Worm (Caenorhabditis elegans) whole organism, L3 larva: ENCODE results near the gene pdk-1.

Source experiments
- R02D3.7 ChIP-seq: fragments of 150-350 bp; optimal IDR thresholded peaks from 2 replicates; lab custom pipeline; 2014; ENCODE audit warnings: missing biosample characterization, missing genetic modification characterization
- ZK546.5 ChIP-seq: sonication (generic microtip); optimal IDR thresholded peaks from 2 replicates; lab custom pipeline; 2017; ENCODE audit warnings: missing biosample characterization, missing genetic modification characterization
- aly-2 ChIP-seq: fragments of 150-350 bp; optimal IDR thresholded peaks from 2 replicates; lab custom pipeline; 2014; ENCODE audit warnings: missing biosample characterization, missing genetic modification characterization
- ama-1 ChIP-seq: fragments of 150-350 bp; optimal IDR thresholded peaks from 2 replicates; lab custom pipeline; 2018
- ceh-16 ChIP-seq: sonication (generic microtip); optimal IDR thresholded peaks from 2 replicates; lab custom pipeline; 2017; ENCODE audit warnings: missing biosample characterization, missing genetic modification characterization
- ceh-28 ChIP-seq: fragments of 150-350 bp; optimal IDR thresholded peaks from 2 replicates; lab custom pipeline; 2014; ENCODE audit warnings: missing biosample characterization, missing genetic modification reagents, missing genetic modification characterization
- ceh-82 ChIP-seq: fragments of 150-350 bp; optimal IDR thresholded peaks from 2 replicates; lab custom pipeline; 2014; ENCODE audit warnings: missing biosample characterization, missing genetic modification characterization
- ceh-9 ChIP-seq: sonication (generic microtip); optimal IDR thresholded peaks from 2 replicates; lab custom pipeline; 2018; ENCODE audit warnings: missing biosample characterization, missing genetic modification characterization
- daf-12 ChIP-seq: fragments of 150-350 bp; optimal IDR thresholded peaks from 2 replicates; lab custom pipeline; 2014; ENCODE audit warnings: missing biosample characterization, missing genetic modification reagents, missing genetic modification characterization
- egl-27 ChIP-seq: sonication (generic microtip); optimal IDR thresholded peaks from 4 replicates; lab custom pipeline; 2017; ENCODE audit warnings: missing biosample characterization, missing genetic modification reagents, missing genetic modification characterization
- egl-5 ChIP-seq: fragments of 150-350 bp; optimal IDR thresholded peaks from 2 replicates; lab custom pipeline; 2017; ENCODE audit warnings: missing biosample characterization, missing genetic modification reagents, missing genetic modification characterization, inconsistent platforms
- elt-1 ChIP-seq: fragments of 150-350 bp; optimal IDR thresholded peaks from 2 replicates; lab custom pipeline; 2014; ENCODE audit warnings: missing biosample characterization, missing genetic modification characterization
- elt-2 ChIP-seq: sonication (generic microtip); optimal IDR thresholded peaks from 2 replicates; lab custom pipeline; 2016; ENCODE audit warnings: missing genetic modification reagents, mild to moderate bottlenecking, missing genetic modification characterization, missing compliant biosample characterization
- elt-3 ChIP-seq, 3 experiments: fragments of 150-350 bp in 1 of 3; sonication (generic microtip) in 2 of 3; optimal IDR thresholded peaks; 2 replicates in 2 of 3; 4 replicates in 1 of 3; lab custom pipeline; 2014 to 2017; ENCODE audit warnings: missing biosample characterization in 3 of 3, missing genetic modification characterization in 3 of 3
- eor-1 ChIP-seq, 2 experiments: fragments of 150-350 bp; optimal IDR thresholded peaks; 2 replicates each; lab custom pipeline; 2014 to 2018; ENCODE audit warnings: missing biosample characterization in 2 of 2, missing genetic modification characterization in 2 of 2
- fkh-10 ChIP-seq: sonication (generic microtip); optimal IDR thresholded peaks from 2 replicates; lab custom pipeline; 2017; ENCODE audit warnings: missing biosample characterization, missing genetic modification reagents, missing genetic modification characterization
- fkh-2 ChIP-seq: fragments of 150-350 bp; optimal IDR thresholded peaks from 2 replicates; lab custom pipeline; 2014; ENCODE audit warnings: missing biosample characterization, missing genetic modification reagents, missing genetic modification characterization
- fos-1 ChIP-seq: fragments of 150-350 bp; optimal IDR thresholded peaks from 2 replicates; lab custom pipeline; 2014; ENCODE audit warnings: missing biosample characterization, missing genetic modification characterization
- hmg-11 ChIP-seq: sonication (generic microtip); optimal IDR thresholded peaks from 2 replicates; lab custom pipeline; 2016; ENCODE audit warnings: missing genetic modification characterization, missing compliant biosample characterization
- jun-1 ChIP-seq: fragments of 150-350 bp; optimal IDR thresholded peaks from 2 replicates; lab custom pipeline; 2014; ENCODE audit warnings: missing biosample characterization, missing genetic modification reagents, missing genetic modification characterization
- lin-15B ChIP-seq: fragments of 150-350 bp; optimal IDR thresholded peaks from 2 replicates; lab custom pipeline; 2014; ENCODE audit warnings: missing biosample characterization, missing genetic modification characterization
- lin-39 ChIP-seq: fragments of 150-350 bp; optimal IDR thresholded peaks from 2 replicates; lab custom pipeline; 2018; ENCODE audit warnings: missing biosample characterization, missing genetic modification reagents, missing genetic modification characterization
- lsy-12 ChIP-seq: sonication (generic microtip); optimal IDR thresholded peaks from 2 replicates; lab custom pipeline; 2016; ENCODE audit warnings: mild to moderate bottlenecking, missing genetic modification characterization, missing compliant biosample characterization
- mdl-1 ChIP-seq: fragments of 150-350 bp; optimal IDR thresholded peaks from 2 replicates; lab custom pipeline; 2014; ENCODE audit warnings: missing biosample characterization, missing genetic modification characterization
- mml-1 ChIP-seq: fragments of 150-350 bp; sonication (generic microtip); optimal IDR thresholded peaks from 3 replicates; lab custom pipeline; 2014; ENCODE audit warnings: missing biosample characterization, missing genetic modification characterization
- nfya-1 ChIP-seq: sonication (generic microtip); optimal IDR thresholded peaks from 2 replicates; lab custom pipeline; 2017; ENCODE audit warnings: missing genetic modification characterization, mild to moderate bottlenecking, missing compliant biosample characterization, antibody characterized with exemption, moderate library complexity; ENCODE audit not compliant: insufficient read depth
- nhr-11 ChIP-seq: fragments of 150-350 bp; optimal IDR thresholded peaks from 2 replicates; lab custom pipeline; 2014; ENCODE audit warnings: missing biosample characterization, missing genetic modification characterization
- nhr-12 ChIP-seq: fragments of 150-350 bp; optimal IDR thresholded peaks from 2 replicates; lab custom pipeline; 2014; ENCODE audit warnings: missing biosample characterization, missing genetic modification characterization
- nhr-23 ChIP-seq: fragments of 150-350 bp; optimal IDR thresholded peaks from 2 replicates; lab custom pipeline; 2014; ENCODE audit warnings: missing biosample characterization, missing genetic modification reagents, missing genetic modification characterization
- nhr-237 ChIP-seq: fragments of 150-350 bp; optimal IDR thresholded peaks from 2 replicates; lab custom pipeline; 2014; ENCODE audit warnings: missing biosample characterization, missing genetic modification characterization
- nhr-25 ChIP-seq: sonication (generic microtip); optimal IDR thresholded peaks from 2 replicates; lab custom pipeline; 2017; ENCODE audit warnings: missing biosample characterization, missing genetic modification characterization
- nhr-28 ChIP-seq: fragments of 150-350 bp; optimal IDR thresholded peaks from 2 replicates; lab custom pipeline; 2014; ENCODE audit warnings: missing biosample characterization, missing genetic modification characterization
- nhr-43 ChIP-seq: sonication (generic microtip); optimal IDR thresholded peaks from 2 replicates; lab custom pipeline; 2016; ENCODE audit warnings: mild to moderate bottlenecking, missing genetic modification characterization, missing compliant biosample characterization; ENCODE audit not compliant: poor library complexity, severe bottlenecking
- nhr-67 ChIP-seq: fragments of 150-350 bp; optimal IDR thresholded peaks from 2 replicates; lab custom pipeline; 2014; ENCODE audit warnings: missing biosample characterization, missing genetic modification characterization
- nhr-76 ChIP-seq: fragments of 150-350 bp; sonication (generic microtip); optimal IDR thresholded peaks from 5 replicates; lab custom pipeline; 2014; ENCODE audit warnings: missing biosample characterization, missing genetic modification characterization
- nhr-77 ChIP-seq: fragments of 150-350 bp; optimal IDR thresholded peaks from 2 replicates; lab custom pipeline; 2014; ENCODE audit warnings: missing biosample characterization, missing genetic modification characterization
- pha-4 ChIP-seq: fragments of 150-350 bp; optimal IDR thresholded peaks from 2 replicates; lab custom pipeline; 2014; ENCODE audit warnings: missing biosample characterization, missing genetic modification reagents, missing genetic modification characterization
- pqm-1 ChIP-seq: fragments of 150-350 bp; optimal IDR thresholded peaks from 2 replicates; lab custom pipeline; 2017; ENCODE audit warnings: missing biosample characterization, missing genetic modification characterization, inconsistent platforms
- sea-2 ChIP-seq: fragments of 150-350 bp; sonication (generic microtip); optimal IDR thresholded peaks from 4 replicates; lab custom pipeline; 2014; ENCODE audit warnings: missing biosample characterization, missing genetic modification reagents, missing genetic modification characterization
- skn-1 ChIP-seq: fragments of 150-350 bp; optimal IDR thresholded peaks from 2 replicates; lab custom pipeline; 2014; ENCODE audit warnings: missing biosample characterization, missing genetic modification characterization
- snpc-4 ChIP-seq: fragments of 150-350 bp; optimal IDR thresholded peaks from 2 replicates; lab custom pipeline; 2014; ENCODE audit warnings: missing biosample characterization, missing genetic modification characterization
- tbx-2 ChIP-seq: sonication (generic microtip); optimal IDR thresholded peaks from 2 replicates; lab custom pipeline; 2016; ENCODE audit warnings: mild to moderate bottlenecking, missing genetic modification characterization, missing compliant biosample characterization
- unc-39 ChIP-seq: sonication (generic microtip); optimal IDR thresholded peaks from 4 replicates; lab custom pipeline; 2017; ENCODE audit warnings: missing biosample characterization, missing genetic modification characterization
- unc-62 ChIP-seq: fragments of 150-350 bp; sonication (generic microtip); optimal IDR thresholded peaks from 4 replicates; lab custom pipeline; 2014; ENCODE audit warnings: missing biosample characterization, missing genetic modification reagents, missing genetic modification characterization
- zag-1 ChIP-seq: fragments of 150-350 bp; optimal IDR thresholded peaks from 2 replicates; lab custom pipeline; 2014; ENCODE audit warnings: missing biosample characterization, missing genetic modification characterization
- ztf-11 ChIP-seq: fragments of 150-350 bp; optimal IDR thresholded peaks from 2 replicates; lab custom pipeline; 2014; ENCODE audit warnings: missing biosample characterization, missing genetic modification characterization
- ztf-4 ChIP-seq: fragments of 150-350 bp; optimal IDR thresholded peaks from 2 replicates; lab custom pipeline; 2014; ENCODE audit warnings: missing biosample characterization, missing genetic modification characterization

Gene pdk-1

ce11 chrX:1299849-1300248 lies 21.3 kb upstream of the pdk-1 start, which contains the start of gene inso-1:
TSS of gene inso-1 (plus strand) at chrX:1300149.
- no peak for TF ChIP-seq skn-1 (tag; lab: Kevin White, UChicago)
- no peak for TF ChIP-seq ceh-28 (tag; lab: Kevin White, UChicago)
- TF ChIP-seq nhr-43 (tag; lab: Kevin White, UChicago): no peak
- no peak for TF ChIP-seq nhr-76 (tag; lab: Kevin White, UChicago)
- no peak for TF ChIP-seq lin-39 (tag; lab: Kevin White, UChicago)
- TF ChIP-seq mdl-1 (tag; lab: Kevin White, UChicago): no peak
- TF ChIP-seq fkh-10 (GFP tag; lab: Kevin White, UChicago): no peak
- no peak for TF ChIP-seq mml-1
- TF ChIP-seq aly-2 (tag; lab: Kevin White, UChicago): no peak
- no peak for TF ChIP-seq ceh-16 (tag; lab: Kevin White, UChicago)
- no peak for TF ChIP-seq lsy-12 (tag; lab: Kevin White, UChicago)
- no peak for TF ChIP-seq elt-1 (tag; lab: Kevin White, UChicago)
- no peak for TF ChIP-seq hmg-11 (tag; lab: Kevin White, UChicago)

- TF ChIP-seq unc-62 (no peak), nhr-23 (no peak), hmg-11 (tag; lab: Kevin White, UChicago) (peak; percentile 99), sea-2 (GFP tag; lab: Kevin White, UChicago) (no peak), ceh-82 (no peak), fos-1 (peak; percentile 45), zag-1 (no peak), nhr-43 (tag; lab: Kevin White, UChicago) (no peak), nhr-77 (no peak), pqm-1 (tag; lab: Kevin White, UChicago) (peak; percentile 67), mdl-1 (tag; lab: Kevin White, UChicago) (peak; percentile 23), nhr-76 (tag; lab: Kevin White, UChicago) (no peak), elt-3 (tag; optimal IDR thresholded peaks at IDR 0.05; lab: Kevin White, UChicago) (no peak), nhr-25 (tag; lab: Kevin White, UChicago) (no peak), nhr-67 (no peak), unc-39 (no peak), lsy-12 (tag; lab: Kevin White, UChicago) (no peak), ztf-4 (tag; lab: Kevin White, UChicago) (no peak), aly-2 (tag; lab: Kevin White, UChicago) (no peak), egl-5 (tag; lab: Kevin White, UChicago) (no peak), nhr-237 (no peak), lin-39 (tag; lab: Kevin White, UChicago) (peak; percentile 82), nfya-1 (tag; lab: Kevin White, UChicago) (peak; percentile 80), egl-27 (peak; percentile 67), daf-12 (tag; lab: Kevin White, UChicago) (no peak), skn-1 (tag; lab: Kevin White, UChicago) (peak; percentile 18), pha-4 (tag; lab: Kevin White, UChicago) (peak; percentile 88), nhr-11 (tag; lab: Kevin White, UChicago) (no peak), nhr-12 (tag; lab: Kevin White, UChicago) (no peak), eor-1 (tag; optimal IDR thresholded peaks at IDR 0.05; lab: Kevin White, UChicago) (no peak), elt-1 (tag; lab: Kevin White, UChicago) (no peak), nhr-28 (tag; lab: Kevin White, UChicago) (no peak), ceh-16 (tag; lab: Kevin White, UChicago) (no peak), fkh-2 (tag; lab: Kevin White, UChicago) (no peak), elt-2 (tag; lab: Kevin White, UChicago) (peak; percentile 55), ceh-28 (tag; lab: Kevin White, UChicago) (peak; percentile 33), ceh-9 (tag; lab: Kevin White, UChicago) (no peak), fkh-10 (GFP tag; lab: Kevin White, UChicago) (peak; percentile 51), ZK546.5 (tag; lab: Kevin White, UChicago) (no peak), snpc-4 (peak; percentile 47), jun-1 (peak; percentile 63), tbx-2 (tag; lab: Kevin White, UChicago) (peak; percentile 43), R02D3.7 (peak; percentile 25), ztf-11 (tag; lab: Kevin White, UChicago) (no peak), lin-15B (tag; lab: Kevin White, UChicago) (peak; percentile 58), mml-1 (no peak), ama-1 (lab: Kevin White, UChicago) (no peak)
Measured at ce11 chrX:1302267-1302666, 18.9 kb upstream of the pdk-1 start.
